Fruit fly (Drosophila melanogaster) whole organism, prepupa: ENCODE measurements around the gene PolA2.

Source experiments
- CG10631 ChIP-seq: fragments of 200-800 bp; sonication (Bioruptor generic); optimal IDR thresholded peaks from 2 replicates; lab custom pipeline; 2016; ENCODE audit warnings: missing biosample characterization, missing genetic modification characterization
- CG11294 ChIP-seq: fragments of 200-800 bp; sonication (Bioruptor generic); IDR thresholded peaks from 2 replicates; pipeline ENCODE4 v1.3.6; 2022; ENCODE audit warnings: missing biosample characterization, missing genetic modification characterization
- CG11762 ChIP-seq: fragments of 200-800 bp; sonication (Bioruptor generic); optimal IDR thresholded peaks from 3 replicates; lab custom pipeline; 2016; ENCODE audit warnings: missing biosample characterization, missing genetic modification characterization; ENCODE audit not compliant: insufficient read depth
- CG15336 ChIP-seq: fragments of 200-800 bp; sonication (Bioruptor generic); IDR thresholded peaks from 2 replicates; pipeline ENCODE4 v1.3.6; 2022; ENCODE audit warnings: missing biosample characterization, missing genetic modification characterization
- CG1621 ChIP-seq: fragments of 200-800 bp; sonication (Bioruptor generic); optimal IDR thresholded peaks from 3 replicates; lab custom pipeline; 2018; ENCODE audit warnings: missing biosample characterization, mild to moderate bottlenecking, missing genetic modification characterization
- CG16779 ChIP-seq: fragments of 200-800 bp; sonication (Bioruptor generic); optimal IDR thresholded peaks from 3 replicates; lab custom pipeline; 2017; ENCODE audit warnings: missing biosample characterization, mild to moderate bottlenecking, missing genetic modification characterization
- CG3032 ChIP-seq: fragments of 200-800 bp; optimal IDR thresholded peaks from 2 replicates; lab custom pipeline; 2019; ENCODE audit warnings: missing biosample characterization, mild to moderate bottlenecking, missing genetic modification characterization, moderate library complexity
- CG31627 ChIP-seq: fragments of 200-800 bp; sonication (Bioruptor generic); optimal IDR thresholded peaks from 3 replicates; lab custom pipeline; 2016; ENCODE audit warnings: missing biosample characterization, missing genetic modification characterization
- CG32006 ChIP-seq: fragments of 200-800 bp; sonication (Bioruptor generic); optimal IDR thresholded peaks from 3 replicates; lab custom pipeline; 2017; ENCODE audit warnings: missing biosample characterization, mild to moderate bottlenecking, missing genetic modification characterization
- CG34406 ChIP-seq: fragments of 200-800 bp; sonication (Bioruptor generic); optimal IDR thresholded peaks from 3 replicates; lab custom pipeline; 2016; ENCODE audit warnings: missing biosample characterization, missing genetic modification characterization
- CG3919 ChIP-seq: fragments of 200-800 bp; sonication (Bioruptor generic); optimal IDR thresholded peaks from 3 replicates; lab custom pipeline; 2016; ENCODE audit warnings: missing biosample characterization, missing genetic modification characterization
- CG6276 ChIP-seq: fragments of 200-800 bp; sonication (Bioruptor generic); optimal IDR thresholded peaks from 2 replicates; lab custom pipeline; 2017; ENCODE audit warnings: missing biosample characterization, mild to moderate bottlenecking, missing genetic modification characterization
- CG6792 ChIP-seq: fragments of 200-800 bp; sonication (Bioruptor generic); optimal IDR thresholded peaks from 3 replicates; lab custom pipeline; 2016; ENCODE audit warnings: missing biosample characterization, missing genetic modification characterization
- CG6808 ChIP-seq: fragments of 200-800 bp; sonication (Bioruptor generic); optimal IDR thresholded peaks from 3 replicates; lab custom pipeline; 2017; ENCODE audit warnings: missing biosample characterization, missing genetic modification characterization, mild to moderate bottlenecking, moderate library complexity, missing genetic modification reagents
- CG6854 ChIP-seq: fragments of 200-800 bp; sonication (Bioruptor generic); optimal IDR thresholded peaks from 2 replicates; lab custom pipeline; 2017; ENCODE audit warnings: missing biosample characterization, mild to moderate bottlenecking, missing genetic modification characterization
- CG7368 ChIP-seq: fragments of 200-800 bp; sonication (Bioruptor generic); optimal IDR thresholded peaks from 3 replicates; lab custom pipeline; 2016; ENCODE audit warnings: missing biosample characterization, missing genetic modification characterization
- CG8119 ChIP-seq: fragments of 200-800 bp; sonication (Bioruptor generic); IDR thresholded peaks from 3 replicates; pipeline ENCODE4 v1.3.6; 2022; ENCODE audit warnings: missing biosample characterization, missing genetic modification characterization
- CG8319 ChIP-seq: fragments of 200-800 bp; sonication (Bioruptor generic); optimal IDR thresholded peaks from 3 replicates; lab custom pipeline; 2016; ENCODE audit warnings: missing biosample characterization, missing genetic modification characterization
- CG9139 ChIP-seq: fragments of 200-800 bp; sonication (Bioruptor generic); optimal IDR thresholded peaks from 3 replicates; lab custom pipeline; 2017; ENCODE audit warnings: missing biosample characterization, mild to moderate bottlenecking, missing genetic modification characterization
- Eip78C ChIP-seq: fragments of 200-800 bp; sonication (Bioruptor generic); peaks from one replicate; lab custom pipeline; 2016; ENCODE audit warnings: missing biosample characterization, missing genetic modification characterization
- Ets21C ChIP-seq: fragments of 200-800 bp; sonication (Bioruptor generic); optimal IDR thresholded peaks from 3 replicates; lab custom pipeline; 2016; ENCODE audit warnings: missing biosample characterization, missing genetic modification characterization
- Gug ChIP-seq: fragments of 200-800 bp; sonication (Bioruptor generic); IDR thresholded peaks from 2 replicates; pipeline ENCODE4 v1.3.6; 2022; ENCODE audit warnings: missing biosample characterization, missing genetic modification characterization
- Hr38 ChIP-seq: sonication (Bioruptor generic); optimal IDR thresholded peaks from 2 replicates; lab custom pipeline; 2016; ENCODE audit warnings: missing biosample characterization, missing genetic modification characterization
- Hr39 ChIP-seq: fragments of 200-800 bp; sonication (Bioruptor generic); optimal IDR thresholded peaks from 2 replicates; lab custom pipeline; 2016; ENCODE audit warnings: missing biosample characterization, missing genetic modification characterization
- Hr4 ChIP-seq: fragments of 200-800 bp; sonication (Bioruptor generic); optimal IDR thresholded peaks from 3 replicates; lab custom pipeline; 2016; ENCODE audit warnings: missing biosample characterization, missing genetic modification characterization
- Lpt ChIP-seq: fragments of 200-800 bp; sonication (Bioruptor generic); optimal IDR thresholded peaks from 3 replicates; lab custom pipeline; 2016; ENCODE audit warnings: missing biosample characterization, missing genetic modification characterization
- Met ChIP-seq: fragments of 200-800 bp; sonication (Bioruptor generic); optimal IDR thresholded peaks from 3 replicates; lab custom pipeline; 2016; ENCODE audit warnings: missing biosample characterization, missing genetic modification characterization
- Sox102F ChIP-seq: fragments of 200-800 bp; sonication (Bioruptor generic); optimal IDR thresholded peaks from 2 replicates; lab custom pipeline; 2016; ENCODE audit warnings: missing biosample characterization, mild to moderate bottlenecking, missing genetic modification characterization
- acj6 ChIP-seq: fragments of 200-800 bp; sonication (Bioruptor generic); optimal IDR thresholded peaks from 3 replicates; lab custom pipeline; 2016; ENCODE audit warnings: missing biosample characterization, missing genetic modification characterization
- cyc ChIP-seq: fragments of 200-800 bp; sonication (Bioruptor generic); optimal IDR thresholded peaks from 3 replicates; lab custom pipeline; 2016; ENCODE audit warnings: missing biosample characterization, missing genetic modification characterization
- dac ChIP-seq: fragments of 200-800 bp; sonication (Bioruptor generic); optimal IDR thresholded peaks from 2 replicates; lab custom pipeline; 2017; ENCODE audit warnings: missing biosample characterization, mild to moderate bottlenecking, missing genetic modification characterization
- dsx ChIP-seq: fragments of 200-800 bp; optimal IDR thresholded peaks from 3 replicates; lab custom pipeline; 2019; ENCODE audit warnings: missing biosample characterization, mild to moderate bottlenecking, missing genetic modification characterization, moderate library complexity; ENCODE audit not compliant: poor library complexity, severe bottlenecking
- eg ChIP-seq: fragments of 200-800 bp; sonication (Bioruptor generic); IDR thresholded peaks from 3 replicates; pipeline ENCODE4 v1.3.6; 2022; ENCODE audit warnings: missing biosample characterization, missing genetic modification characterization
- esn ChIP-seq: fragments of 200-800 bp; sonication (Bioruptor generic); optimal IDR thresholded peaks from 2 replicates; lab custom pipeline; 2016; ENCODE audit warnings: missing biosample characterization, mild to moderate bottlenecking, missing genetic modification characterization, moderate library complexity
- fd59A ChIP-seq: fragments of 200-800 bp; sonication (Bioruptor generic); optimal IDR thresholded peaks from 2 replicates; lab custom pipeline; 2017; ENCODE audit warnings: missing biosample characterization, mild to moderate bottlenecking, missing genetic modification characterization, missing genetic modification reagents
- fd85E ChIP-seq: fragments of 200-800 bp; sonication (Bioruptor generic); optimal IDR thresholded peaks from 3 replicates; lab custom pipeline; 2016; ENCODE audit warnings: missing biosample characterization, missing genetic modification characterization
- fkh ChIP-seq: fragments of 200-800 bp; sonication (Bioruptor generic); optimal IDR thresholded peaks from 3 replicates; lab custom pipeline; 2017; ENCODE audit warnings: missing biosample characterization, mild to moderate bottlenecking, missing genetic modification characterization, moderate library complexity
- lz ChIP-seq: fragments of 200-800 bp; sonication (Bioruptor generic); optimal IDR thresholded peaks from 3 replicates; lab custom pipeline; 2016; ENCODE audit warnings: missing biosample characterization, missing genetic modification characterization
- net ChIP-seq: fragments of 200-800 bp; sonication (Bioruptor generic); optimal IDR thresholded peaks from 3 replicates; lab custom pipeline; 2016; ENCODE audit warnings: missing biosample characterization, missing genetic modification characterization
- pdm3 ChIP-seq: fragments of 200-800 bp; sonication (Bioruptor generic); optimal IDR thresholded peaks from 3 replicates; lab custom pipeline; 2016; ENCODE audit warnings: missing biosample characterization, missing genetic modification characterization
- salr ChIP-seq, 2 experiments: fragments of 200-800 bp; sonication (Bioruptor generic); optimal IDR thresholded peaks; 3 replicates each; lab custom pipeline; 2016 to 2018; ENCODE audit warnings: missing biosample characterization in 2 of 2, missing genetic modification characterization in 2 of 2, mild to moderate bottlenecking in 1 of 2
- spab ChIP-seq: fragments of 200-800 bp; sonication (Bioruptor generic); optimal IDR thresholded peaks from 2 replicates; lab custom pipeline; 2017; ENCODE audit warnings: missing biosample characterization, mild to moderate bottlenecking, missing genetic modification characterization, missing genetic modification reagents
- ss ChIP-seq, 2 experiments: fragments of 200-800 bp; sonication (Bioruptor generic); optimal IDR thresholded peaks; 2 replicates in 1 of 2; 3 replicates in 1 of 2; lab custom pipeline; 2017 to 2018; ENCODE audit warnings: mild to moderate bottlenecking in 2 of 2, missing biosample characterization in 2 of 2, missing genetic modification characterization in 2 of 2, moderate library complexity in 1 of 2
- svp ChIP-seq: fragments of 200-800 bp; sonication (Bioruptor generic); peaks from one replicate; lab custom pipeline; 2016; ENCODE audit warnings: missing biosample characterization, missing genetic modification characterization
- vri ChIP-seq: fragments of 200-800 bp; sonication (Bioruptor generic); optimal IDR thresholded peaks from 3 replicates; lab custom pipeline; 2016; ENCODE audit warnings: missing biosample characterization, mild to moderate bottlenecking, missing genetic modification characterization

The PolA2 gene

dm6 chr3R:27193079-27193478 lies 45.9 kb upstream of the PolA2 start (continued):
- TF ChIP-seq ss (GFP tag; optimal IDR thresholded peaks at IDR 0.05; lab: Kevin White, UChicago) (no peak), Gug (peak; percentile 62), CG34406 (no peak), net (GFP tag; lab: Kevin White, UChicago) (peak; percentile 14), CG32006 (GFP tag; lab: Kevin White, UChicago) (peak; percentile 66), CG15336 (GFP tag; lab: Robert Waterston, UW) (peak; percentile 63), salr (GFP tag; optimal IDR thresholded peaks at IDR 0.05; lab: Kevin White, UChicago) (peak in 1 of 2 experiments; percentile 35)

- TF ChIP-seq CG7368, result peak; percentile 18
- peak; percentile 63 for TF ChIP-seq svp (GFP tag; lab: Kevin White, UChicago)
- no peak for TF ChIP-seq fd59A (GFP tag; lab: Kevin White, UChicago)
- peak; percentile 40 for TF ChIP-seq dsx (GFP tag; lab: Kevin White, UChicago)
- peak; percentile 50 for TF ChIP-seq Eip78C (GFP tag; lab: Kevin White, UChicago)
- peak; percentile 46; the same call in 1 of the 3 replicates for TF ChIP-seq eg
- TF ChIP-seq lz (GFP tag; lab: Kevin White, UChicago), result no peak
- TF ChIP-seq CG11762 (GFP tag; lab: Kevin White, UChicago), result no peak
- no peak for TF ChIP-seq CG11294 (GFP tag; lab: Robert Waterston, UW)
- TF ChIP-seq ss (GFP tag; optimal IDR thresholded peaks at IDR 0.05; lab: Kevin White, UChicago), result peak; percentile 22 to 86
- TF ChIP-seq CG9139 (GFP tag; lab: Kevin White, UChicago), result peak; percentile 15
- TF ChIP-seq Lpt, result no peak
- no peak for TF ChIP-seq CG34406
- TF ChIP-seq CG6854 (GFP tag; lab: Kevin White, UChicago), result peak; percentile 57
- TF ChIP-seq Hr38 (GFP tag; lab: Kevin White, UChicago), result no peak
- TF ChIP-seq Hr4 (GFP tag; lab: Kevin White, UChicago), result no peak
- no peak for TF ChIP-seq CG31627 (GFP tag; lab: Kevin White, UChicago)
- no peak for TF ChIP-seq Hr39
- no peak for TF ChIP-seq spab
- TF ChIP-seq CG16779 (tag; lab: Kevin White, UChicago), result peak; percentile 47
- no peak for TF ChIP-seq CG6276
- TF ChIP-seq CG6792 (GFP tag; lab: Kevin White, UChicago), result no peak
- no peak for TF ChIP-seq CG8319 (GFP tag; lab: Kevin White, UChicago)
- no peak for TF ChIP-seq esn
- no peak for TF ChIP-seq Ets21C (GFP tag; lab: Kevin White, UChicago)
- no peak for TF ChIP-seq Met (GFP tag; lab: Kevin White, UChicago)
- TF ChIP-seq fkh, result no peak
- TF ChIP-seq dac (GFP tag; lab: Kevin White, UChicago), result no peak
- TF ChIP-seq pdm3 (GFP tag; lab: Kevin White, UChicago), result no peak
- TF ChIP-seq CG8119 (GFP tag; lab: Robert Waterston, UW), result 0 out of 3 replicates have a peak, but pooled peaks have one; percentile 34
- TF ChIP-seq CG1621, result peak; percentile 55
- TF ChIP-seq CG6808 (GFP tag; lab: Kevin White, UChicago), result peak; percentile 49
- TF ChIP-seq net (GFP tag; lab: Kevin White, UChicago), result no peak
- no peak for TF ChIP-seq vri (GFP tag; lab: Kevin White, UChicago)
- no peak for TF ChIP-seq CG3919 (GFP tag; lab: Kevin White, UChicago)
- TF ChIP-seq acj6 (GFP tag; lab: Kevin White, UChicago), result no peak
- TF ChIP-seq CG3032 (tag; lab: Kevin White, UChicago), result no peak
- no peak for TF ChIP-seq cyc (GFP tag; lab: Kevin White, UChicago)
- TF ChIP-seq fd85E, result no peak
- no peak for TF ChIP-seq CG15336 (GFP tag; lab: Robert Waterston, UW)
- no peak for TF ChIP-seq Sox102F (GFP tag; lab: Kevin White, UChicago)
- no peak for TF ChIP-seq CG10631 (GFP tag; lab: Kevin White, UChicago)
Measured at dm6 chr3R:27194106-27194505, 44.9 kb upstream of the PolA2 start, which contains the start of gene Ser. TSS of gene Ser (minus strand) at chr3R:27194267.
